Fruit fly (Drosophila melanogaster): ENCODE results near the gene CG3552.

Gene CG3552

DNA sequence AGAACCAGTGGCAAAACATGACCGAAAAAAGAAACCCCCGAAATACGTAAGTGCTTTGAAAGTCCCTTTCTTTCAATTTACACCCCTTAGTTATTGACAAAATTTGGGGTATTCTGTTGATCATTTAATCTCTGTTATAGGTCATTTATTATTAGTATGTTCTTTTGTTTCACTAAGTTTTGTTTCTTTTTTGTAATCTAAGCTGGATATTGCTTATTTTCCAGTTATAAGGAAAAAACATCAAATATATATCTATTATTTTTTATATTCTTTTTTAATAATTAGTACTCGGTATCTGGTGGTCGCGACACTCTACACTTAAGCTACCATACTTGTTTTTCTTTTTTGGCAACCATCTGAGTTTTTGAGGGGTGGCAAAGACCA is 52.5 kb downstream of the CG3552 start (continued):
- TF ChIP-seq Xrp1 (GFP tag; IDR thresholded peaks at IDR 0.05) (peak; percentile 81), ssp (GFP tag; IDR thresholded peaks at IDR 0.05) (no peak), CG12236 (GFP tag; optimal IDR thresholded peaks at IDR 0.05) (no peak), inv (GFP tag; IDR thresholded peaks at IDR 0.05; ENCODE audit: partially characterized antibody) (no peak), Jarid2 (GFP tag; optimal IDR thresholded peaks at IDR 0.05) (peak; percentile 0), sens-2 (GFP tag; IDR thresholded peaks at IDR 0.05) (no peak), CG34422 (GFP tag; IDR thresholded peaks at IDR 0.05) (no peak), crol (GFP tag; IDR thresholded peaks at IDR 0.05) (no peak), hbn (GFP tag; IDR thresholded peaks at IDR 0.05; ENCODE audit: partially characterized antibody) (no peak), HmgD (GFP tag; optimal IDR thresholded peaks at IDR 0.05) (no peak), org-1 (GFP tag; optimal IDR thresholded peaks at IDR 0.05) (peak; percentile 24), CG4854 (GFP tag; optimal IDR thresholded peaks at IDR 0.05) (no peak), crc (GFP tag; optimal IDR thresholded peaks at IDR 0.05) (no peak), HHEX (GFP tag; optimal IDR thresholded peaks at IDR 0.05) (no peak), Ets65A (GFP tag) (no peak), Ptx1 (GFP tag; IDR thresholded peaks at IDR 0.05) (peak; percentile 54; the same call in 1 of the 2 replicates), gro (GFP tag; optimal IDR thresholded peaks at IDR 0.05) (no peak), Ets97D (GFP tag; optimal IDR thresholded peaks at IDR 0.05) (no peak), run (tag; optimal IDR thresholded peaks at IDR 0.05) (peak; percentile 35), shn (GFP tag; optimal IDR thresholded peaks at IDR 0.05) (no peak), pan (optimal IDR thresholded peaks at IDR 0.05) (peak in 1 of 2 experiments; percentile 29), pan (GFP tag; optimal IDR thresholded peaks at IDR 0.05 in 1 of 2, IDR thresholded peaks at IDR 0.05 in 1 of 2) (peak in 1 of 2 experiments; percentile 28), cad (GFP tag; optimal IDR thresholded peaks at IDR 0.05) (no peak), mld (GFP tag; IDR thresholded peaks at IDR 0.05; ENCODE audit: partially characterized antibody) (no peak), caup (GFP tag; optimal IDR thresholded peaks at IDR 0.05; ENCODE audit: severe bottlenecking) (peak; percentile 43), CG12071 (GFP tag; optimal IDR thresholded peaks at IDR 0.05) (no peak), mirr (GFP tag; optimal IDR thresholded peaks at IDR 0.05) (no peak), fd64A (GFP tag; optimal IDR thresholded peaks at IDR 0.05) (no peak), kni (GFP tag; optimal IDR thresholded peaks at IDR 0.05) (no peak), psq (GFP tag; optimal IDR thresholded peaks at IDR 0.05) (no peak), CG7372 (GFP tag; IDR thresholded peaks at IDR 0.05) (peak; percentile 37; the same call in 1 of the 2 replicates), CG31365 (tag; optimal IDR thresholded peaks at IDR 0.05) (no peak), gsb-n (tag; optimal IDR thresholded peaks at IDR 0.05) (peak; percentile 79), CG17359 (tag; optimal IDR thresholded peaks at IDR 0.05) (peak; percentile 69), aop (GFP tag; IDR thresholded peaks at IDR 0.05) (no peak), sna (GFP tag; IDR thresholded peaks at IDR 0.05; ENCODE audit: partially characterized antibody) (no peak), esg (GFP tag; conservative IDR thresholded peaks at IDR 0.05) (0 out of 2 replicates have a peak, but pooled peaks have one; percentile 13), sima (GFP tag; optimal IDR thresholded peaks at IDR 0.05) (no peak), Oli (tag; optimal IDR thresholded peaks at IDR 0.05) (peak; percentile 60), CG18599 (GFP tag; optimal IDR thresholded peaks at IDR 0.05) (peak; percentile 37), CG13287 (GFP tag; IDR thresholded peaks at IDR 0.05; ENCODE audit: partially characterized antibody) (no peak), CG12391 (tag; optimal IDR thresholded peaks at IDR 0.05) (peak; percentile 77), CG17186 (GFP tag; optimal IDR thresholded peaks at IDR 0.05) (no peak), Xbp1 (GFP tag; optimal IDR thresholded peaks at IDR 0.05) (no peak), Oaz (GFP tag; IDR thresholded peaks at IDR 0.05) (no peak), zfh1 (GFP tag; IDR thresholded peaks at IDR 0.05) (peak; percentile 28; the same call in 1 of the 3 replicates), CG34224 (GFP tag; IDR thresholded peaks at IDR 0.05; ENCODE audit: partially characterized antibody) (no peak), fd96Cb (tag; optimal IDR thresholded peaks at IDR 0.05) (peak; percentile 67), CG14710 (tag; optimal IDR thresholded peaks at IDR 0.05) (peak; percentile 61), CG8359 (GFP tag; optimal IDR thresholded peaks at IDR 0.05; ENCODE audit: borderline replicate concordance) (no peak), CG15269 (tag; optimal IDR thresholded peaks at IDR 0.05) (peak; percentile 70)

Data from whole organism, embryonic.